Fruit fly (Drosophila melanogaster): Measurements from ENCODE around the gene O-fut2.

O-fut2 gene

DNA sequence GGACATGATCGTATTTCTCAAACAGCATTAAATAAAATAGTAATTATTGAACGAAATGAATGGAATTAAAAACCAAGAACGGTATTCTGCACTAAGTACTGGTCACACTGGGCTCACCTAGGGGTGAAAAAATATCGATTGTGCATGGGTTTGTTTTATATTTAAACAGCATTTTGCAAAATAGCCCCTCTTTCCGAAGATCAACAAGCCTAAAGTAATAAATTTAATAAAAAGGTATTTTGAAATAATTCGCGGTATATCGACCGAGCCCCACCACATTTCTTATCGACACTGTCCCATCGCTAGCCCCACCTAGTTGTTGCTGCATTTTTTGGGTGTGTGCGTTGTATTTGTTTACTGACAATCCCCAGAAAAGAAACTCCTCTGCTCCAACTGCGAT lies 4.8 kb upstream of the O-fut2 start, which contains the start of gene pck (continued):
- TF ChIP-seq fru (optimal IDR thresholded peaks at IDR 0.05) (no peak), Mes4 (GFP tag; optimal IDR thresholded peaks at IDR 0.05) (peak; percentile 35), YL-1 (GFP tag; optimal IDR thresholded peaks at IDR 0.05) (peak; percentile 84), NfI (GFP tag; optimal IDR thresholded peaks at IDR 0.05) (peak; percentile 35), pita (GFP tag; optimal IDR thresholded peaks at IDR 0.05) (no peak), ssp (GFP tag; IDR thresholded peaks at IDR 0.05) (peak; percentile 38; the same call in 1 of the 2 replicates), Taf1 (GFP tag; IDR thresholded peaks at IDR 0.05) (peak; percentile 50), Sry-β (GFP tag; optimal IDR thresholded peaks at IDR 0.05) (no peak), Dp (GFP tag; optimal IDR thresholded peaks at IDR 0.05) (peak; percentile 58), CG12769 (tag; optimal IDR thresholded peaks at IDR 0.05) (no peak), CG12744 (GFP tag; optimal IDR thresholded peaks at IDR 0.05) (peak; percentile 67), CG11560 (tag; IDR thresholded peaks at IDR 0.05) (no peak), chif (GFP tag; optimal IDR thresholded peaks at IDR 0.05) (peak in 1 of 2 experiments; percentile 64), CG17912 (GFP tag; optimal IDR thresholded peaks at IDR 0.05) (peak; percentile 1), gcm (GFP tag; optimal IDR thresholded peaks at IDR 0.05) (peak; percentile 51), CG18619 (GFP tag; optimal IDR thresholded peaks at IDR 0.05) (peak; percentile 9), Blimp-1 (GFP tag; optimal IDR thresholded peaks at IDR 0.05) (no peak), CG12391 (tag; optimal IDR thresholded peaks at IDR 0.05) (peak; percentile 78), dmrt11E (tag; optimal IDR thresholded peaks at IDR 0.05) (peak; percentile 65), CG4707 (GFP tag; optimal IDR thresholded peaks at IDR 0.05) (no peak), trh (GFP tag; optimal IDR thresholded peaks at IDR 0.05) (peak; percentile 17), CG10979 (tag; optimal IDR thresholded peaks at IDR 0.05) (peak; percentile 57), CG14667 (GFP tag; IDR thresholded peaks at IDR 0.05) (peak; percentile 44), Six4 (GFP tag; optimal IDR thresholded peaks at IDR 0.05) (peak; percentile 47), eve (GFP tag; optimal IDR thresholded peaks at IDR 0.05) (no peak), toy (GFP tag; IDR thresholded peaks at IDR 0.05) (no peak), Myb (GFP tag; optimal IDR thresholded peaks at IDR 0.05) (peak; percentile 34), dimm (GFP tag; IDR thresholded peaks at IDR 0.05) (no peak), tup (GFP tag; optimal IDR thresholded peaks at IDR 0.05) (no peak), twi (tag; optimal IDR thresholded peaks at IDR 0.05) (no peak), Chrac-16 (GFP tag; optimal IDR thresholded peaks at IDR 0.05) (peak; percentile 75), Bteb2 (GFP tag; optimal IDR thresholded peaks at IDR 0.05) (peak; percentile 23), her (GFP tag; optimal IDR thresholded peaks at IDR 0.05) (no peak), ato (GFP tag; IDR thresholded peaks at IDR 0.05; ENCODE audit: partially characterized antibody) (no peak; the same call in 1 of the 2 replicates), HmgZ (tag; optimal IDR thresholded peaks at IDR 0.05) (peak; percentile 61), CG6689 (GFP tag; IDR thresholded peaks at IDR 0.05) (peak; percentile 53; the same call in 1 of the 2 replicates), CG2875 (GFP tag; optimal IDR thresholded peaks at IDR 0.05) (peak; percentile 28), CG17802 (tag; optimal IDR thresholded peaks at IDR 0.05) (peak; percentile 41), Adf1 (GFP tag; IDR thresholded peaks at IDR 0.05) (peak; percentile 31; the same call in 1 of the 2 replicates), Max (GFP tag; optimal IDR thresholded peaks at IDR 0.05) (peak; percentile 54), CG34224 (GFP tag; IDR thresholded peaks at IDR 0.05; ENCODE audit: partially characterized antibody) (peak; percentile 65), Dip2 (GFP tag; IDR thresholded peaks at IDR 0.05) (no peak), C15 (GFP tag; IDR thresholded peaks at IDR 0.05) (no peak), CG11398 (GFP tag; optimal IDR thresholded peaks at IDR 0.05) (peak; percentile 40), Sin3A (optimal IDR thresholded peaks at IDR 0.05) (peak; percentile 53), pnt (GFP tag; optimal IDR thresholded peaks at IDR 0.05) (peak; percentile 60), CG12219 (GFP tag; optimal IDR thresholded peaks at IDR 0.05) (no peak), BEAF-32 (GFP tag; optimal IDR thresholded peaks at IDR 0.05) (peak; percentile 66), nau (GFP tag; optimal IDR thresholded peaks at IDR 0.05) (no peak), CG6175 (GFP tag; IDR thresholded peaks at IDR 0.05) (no peak), ems (GFP tag; optimal IDR thresholded peaks at IDR 0.05) (peak; percentile 71)
